Fruit fly (Drosophila melanogaster) Kc167 (cell line): ENCODE data around the gene nAChRalpha6.

Experiments used
- Myc ChIP-seq: fragments of >200 bp; optimal IDR thresholded peaks from 2 replicates; lab custom pipeline; 2017; ENCODE audit warnings: missing external identifiers
- Sin3A ChIP-seq: fragments of >200 bp; optimal IDR thresholded peaks from 2 replicates; lab custom pipeline; 2018; ENCODE audit warnings: missing external identifiers
- h ChIP-seq: fragments of >200 bp; optimal IDR thresholded peaks from 3 replicates; lab custom pipeline; 2018; ENCODE audit warnings: missing external identifiers
- insv ChIP-seq: fragments of >200 bp; optimal IDR thresholded peaks from 3 replicates; lab custom pipeline; 2018; ENCODE audit warnings: missing external identifiers
- psq ChIP-seq: fragments of >200 bp; optimal IDR thresholded peaks from 2 replicates; lab custom pipeline; 2017; ENCODE audit warnings: missing external identifiers
- ttk ChIP-seq: sonication (Bioruptor generic); optimal IDR thresholded peaks from 2 replicates; lab custom pipeline; 2017; ENCODE audit warnings: missing external identifiers

The nAChRalpha6 gene

DNA sequence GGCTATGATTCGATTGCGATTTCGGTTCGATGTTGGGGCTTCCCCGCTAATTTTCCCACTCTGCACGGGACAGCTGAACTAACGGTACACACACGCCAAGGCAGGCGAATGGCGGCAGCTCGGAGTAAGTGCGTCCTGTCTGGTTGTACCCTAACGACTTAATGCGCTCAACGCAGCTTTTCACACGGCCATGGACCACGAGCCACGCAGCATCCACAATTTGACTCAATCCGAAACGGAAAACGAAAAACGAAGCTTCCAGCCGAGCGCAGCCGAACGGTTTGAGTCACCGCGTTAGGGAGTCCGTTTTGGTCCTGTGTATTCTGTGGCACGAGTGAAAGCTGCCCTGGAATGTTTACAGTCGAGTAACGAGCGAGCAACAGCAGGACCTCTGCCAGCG is at the start of gene nAChRalpha6:
nAChRalpha6 (minus strand) TSS at position 165 of the 400 bp plus-strand sequence.
- no peak for TF ChIP-seq Sin3A (lab: Kevin White, UChicago)
- no peak for TF ChIP-seq insv (lab: Kevin White, UChicago)
- TF ChIP-seq Myc (lab: Kevin White, UChicago): no peak
- no peak for TF ChIP-seq h (lab: Kevin White, UChicago)
- TF ChIP-seq psq (lab: Kevin White, UChicago): no peak
- TF ChIP-seq ttk (lab: Kevin White, UChicago): no peak

DNA sequence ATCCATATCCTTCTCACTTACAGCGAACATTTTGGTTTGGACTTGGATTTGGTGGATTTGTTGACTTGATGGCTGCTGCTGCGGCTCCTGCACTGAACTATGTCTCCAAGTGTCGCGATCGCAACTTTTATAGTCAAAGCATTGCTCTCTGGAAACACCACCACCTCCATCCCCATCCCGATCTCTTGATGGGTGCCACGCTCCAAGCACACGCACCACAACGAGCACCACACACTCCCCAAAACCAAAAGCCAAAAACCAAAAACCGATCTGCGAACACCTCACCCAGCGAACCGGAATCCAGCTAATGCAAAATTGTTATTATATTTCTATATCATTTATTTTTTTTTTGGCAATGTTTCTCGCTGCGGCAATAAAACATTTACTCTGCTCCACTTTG is 47.0 kb upstream of the nAChRalpha6 start, which contains the start of gene Cpr30F:
Cpr30F (minus strand) TSS at position 101 of the 400 bp plus-strand sequence.
- TF ChIP-seq ttk (lab: Kevin White, UChicago) (no peak), psq (lab: Kevin White, UChicago) (no peak), Myc (lab: Kevin White, UChicago) (no peak), h (lab: Kevin White, UChicago) (no peak), insv (lab: Kevin White, UChicago) (no peak), Sin3A (lab: Kevin White, UChicago) (no peak)

DNA sequence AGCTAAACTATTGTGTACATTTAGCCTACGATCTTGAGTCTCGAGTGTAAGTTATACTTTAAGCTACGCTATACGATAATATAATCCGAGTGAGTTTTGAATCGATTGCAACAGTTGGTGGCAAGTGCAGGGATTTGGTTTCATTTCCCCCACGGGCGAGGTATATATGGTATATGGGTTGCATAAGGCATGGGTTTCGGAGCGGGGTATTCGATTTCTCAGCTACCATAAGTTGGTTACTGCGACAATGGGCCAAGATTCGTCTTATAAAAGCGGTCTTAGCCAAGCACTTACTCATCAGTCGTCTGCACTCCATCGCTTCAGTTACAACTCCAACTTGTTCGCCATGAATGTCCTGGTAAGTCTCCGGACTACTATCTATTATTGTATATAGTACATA is 44.2 kb upstream of the nAChRalpha6 start, which contains the start of gene CG42367:
CG42367 (plus strand) TSS at position 301 of the 400 bp plus-strand sequence.
- TF ChIP-seq insv (lab: Kevin White, UChicago): no peak
- no peak for TF ChIP-seq Sin3A (lab: Kevin White, UChicago)
- TF ChIP-seq h (lab: Kevin White, UChicago): no peak
- TF ChIP-seq psq (lab: Kevin White, UChicago): no peak
- TF ChIP-seq Myc (lab: Kevin White, UChicago): no peak
- TF ChIP-seq ttk (lab: Kevin White, UChicago): no peak

DNA sequence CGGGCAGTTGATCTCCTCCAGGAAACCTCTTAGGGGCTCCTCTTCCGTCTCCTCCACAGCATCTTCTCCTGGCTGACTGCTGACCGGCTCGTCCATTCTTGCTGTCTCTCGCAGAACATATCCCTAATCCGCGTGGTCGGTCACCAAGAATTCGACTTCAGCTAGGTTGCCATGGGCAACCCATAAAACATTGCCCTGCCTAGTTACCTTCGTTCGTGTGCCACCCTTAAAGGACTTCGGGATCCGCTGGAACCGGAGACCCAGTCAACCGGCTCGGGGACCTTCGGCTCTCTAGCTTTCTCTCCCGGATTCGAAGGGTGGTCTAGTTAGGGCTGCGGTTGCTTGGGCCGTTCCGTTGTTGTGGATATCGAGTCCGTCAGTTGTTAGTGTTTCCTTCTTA is 38.7 kb upstream of the nAChRalpha6 start, which contains the start of the genes TbCMF46 and CG42366:
TbCMF46 (minus strand) TSS at position 101 of the 400 bp plus-strand sequence.
CG42366 (plus strand) TSS at position 397 of the 400 bp plus-strand sequence.
- TF ChIP-seq Sin3A (lab: Kevin White, UChicago) (no peak), psq (lab: Kevin White, UChicago) (no peak), h (lab: Kevin White, UChicago) (no peak), ttk (lab: Kevin White, UChicago) (no peak), insv (lab: Kevin White, UChicago) (no peak), Myc (lab: Kevin White, UChicago) (no peak)

DNA sequence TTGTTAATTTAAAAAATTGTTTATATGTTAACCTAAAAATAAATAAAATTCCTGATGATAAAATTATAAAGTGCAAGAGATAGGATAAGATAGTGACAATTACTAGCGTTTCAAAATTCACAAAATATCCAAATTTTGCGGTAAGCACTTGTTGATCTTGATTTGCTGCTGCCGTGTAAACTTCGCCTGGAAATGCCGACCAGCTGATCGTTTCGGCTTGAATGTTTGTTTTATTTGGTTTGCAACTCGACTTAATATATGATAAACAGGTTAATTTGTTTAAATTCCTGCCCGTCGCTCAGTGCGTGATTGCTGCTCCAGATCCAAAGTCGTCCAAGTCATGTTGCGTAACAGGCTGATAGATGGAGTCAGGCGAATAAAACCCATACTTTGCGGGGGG is 35.4 kb upstream of the nAChRalpha6 start, which contains the start of gene CG4592:
CG4592 (plus strand) TSS at position 233 of the 400 bp plus-strand sequence.
- TF ChIP-seq insv (lab: Kevin White, UChicago) (no peak), h (lab: Kevin White, UChicago) (no peak), ttk (lab: Kevin White, UChicago) (no peak), psq (lab: Kevin White, UChicago) (no peak), Sin3A (lab: Kevin White, UChicago) (no peak)

DNA sequence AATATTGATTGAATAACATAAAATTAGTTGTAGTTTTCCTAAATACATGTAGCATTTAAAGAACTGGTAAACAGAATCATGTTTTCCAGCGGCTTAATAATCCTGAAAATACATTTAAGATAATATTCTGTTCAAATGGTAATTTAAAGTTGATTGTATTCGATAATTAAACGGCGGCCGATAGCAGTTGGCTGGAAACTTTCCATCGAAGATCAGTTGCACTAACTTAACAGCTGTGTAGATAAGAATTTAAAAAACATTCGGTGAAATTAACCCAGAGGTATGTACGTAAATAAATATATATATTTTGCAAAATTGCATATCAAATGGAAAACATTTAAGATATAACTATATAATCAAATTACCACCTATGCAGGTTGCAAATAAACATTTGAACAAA is 33.9 kb upstream of the nAChRalpha6 start, which contains the start of gene CG4594:
CG4594 (plus strand) TSS at position 212 of the 400 bp plus-strand sequence.
- no peak for TF ChIP-seq Myc (lab: Kevin White, UChicago)
- no peak for TF ChIP-seq ttk (lab: Kevin White, UChicago)
- no peak for TF ChIP-seq h (lab: Kevin White, UChicago)
- TF ChIP-seq psq (lab: Kevin White, UChicago): no peak
- TF ChIP-seq insv (lab: Kevin White, UChicago): no peak
- no peak for TF ChIP-seq Sin3A (lab: Kevin White, UChicago)

DNA sequence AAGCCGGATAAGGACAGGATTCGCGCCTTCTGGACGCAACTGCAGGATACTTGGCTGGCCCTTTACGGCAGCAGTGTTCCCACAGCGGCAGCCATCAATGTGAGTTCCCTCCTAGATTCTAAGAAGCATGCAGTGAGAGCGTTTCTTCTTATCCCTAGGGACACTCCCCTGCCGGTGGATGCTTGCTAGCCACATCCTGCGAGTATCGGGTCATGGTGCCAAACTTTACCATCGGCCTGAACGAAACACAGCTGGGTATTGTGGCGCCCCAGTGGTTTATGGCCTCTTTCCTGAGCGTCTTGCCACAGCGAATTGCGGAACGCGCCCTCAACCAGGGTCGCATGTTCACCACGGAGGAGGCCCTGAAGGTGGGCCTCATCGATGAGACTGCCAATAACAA is 33.2 kb upstream of the nAChRalpha6 start:
- TF ChIP-seq insv (lab: Kevin White, UChicago): no peak
- TF ChIP-seq Sin3A (lab: Kevin White, UChicago): no peak
- no peak for TF ChIP-seq Myc (lab: Kevin White, UChicago)
- TF ChIP-seq h (lab: Kevin White, UChicago): no peak
- TF ChIP-seq psq (lab: Kevin White, UChicago): no peak
- no peak for TF ChIP-seq ttk (lab: Kevin White, UChicago)

DNA sequence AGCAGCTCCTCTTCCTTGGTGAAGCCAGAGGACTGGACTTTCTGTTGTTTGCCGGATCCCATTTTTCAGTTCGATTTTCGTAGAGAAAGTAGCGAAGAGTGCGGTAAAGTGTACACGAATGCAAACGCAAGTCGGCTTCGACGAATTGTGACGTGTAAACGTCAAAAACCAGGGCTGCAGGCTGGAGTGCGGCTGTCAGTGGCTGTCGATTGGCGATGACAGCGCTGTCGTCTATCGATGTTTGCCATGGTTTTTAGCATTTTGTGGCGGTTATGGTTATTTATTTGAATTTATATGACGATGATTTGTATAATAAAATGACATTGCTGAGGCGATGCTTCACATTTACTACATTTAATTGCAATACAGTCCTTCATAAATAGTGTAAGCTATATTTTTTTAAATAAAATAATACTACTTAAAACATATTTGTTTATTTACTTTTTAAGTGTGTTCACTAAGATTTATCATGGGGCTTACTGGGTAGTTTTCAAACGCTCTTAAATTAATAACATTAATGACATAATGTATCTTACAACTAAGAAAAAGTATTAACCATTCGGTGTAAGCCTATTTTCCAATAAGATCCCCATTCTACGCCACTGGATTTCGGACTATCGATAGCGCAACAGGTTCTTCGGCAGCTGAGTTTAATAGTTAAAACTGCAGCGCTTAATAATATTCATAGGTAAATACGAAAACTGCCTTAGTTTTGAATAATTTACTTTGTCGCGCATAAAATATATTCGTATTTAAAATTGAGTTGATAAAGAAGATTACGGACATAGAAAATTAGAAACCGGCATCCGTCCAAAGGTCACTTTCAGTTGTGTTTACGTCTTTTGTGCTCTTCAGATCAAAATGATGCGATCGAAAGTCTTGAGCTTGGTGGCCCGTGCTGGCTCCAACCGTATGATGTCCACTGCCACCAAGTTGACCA is 32.2 kb upstream of the nAChRalpha6 start, which contains the start of the genes CG5885 and CG4598:
CG5885 (minus strand) TSS at position 311 of the 940 bp plus-strand sequence.
CG4598 (plus strand) TSS at position 599 of the 940 bp plus-strand sequence.
- no peak for TF ChIP-seq ttk (lab: Kevin White, UChicago)
- TF ChIP-seq psq (lab: Kevin White, UChicago): no peak
- no peak for TF ChIP-seq h (lab: Kevin White, UChicago)
- TF ChIP-seq Myc (lab: Kevin White, UChicago): no peak

DNA sequence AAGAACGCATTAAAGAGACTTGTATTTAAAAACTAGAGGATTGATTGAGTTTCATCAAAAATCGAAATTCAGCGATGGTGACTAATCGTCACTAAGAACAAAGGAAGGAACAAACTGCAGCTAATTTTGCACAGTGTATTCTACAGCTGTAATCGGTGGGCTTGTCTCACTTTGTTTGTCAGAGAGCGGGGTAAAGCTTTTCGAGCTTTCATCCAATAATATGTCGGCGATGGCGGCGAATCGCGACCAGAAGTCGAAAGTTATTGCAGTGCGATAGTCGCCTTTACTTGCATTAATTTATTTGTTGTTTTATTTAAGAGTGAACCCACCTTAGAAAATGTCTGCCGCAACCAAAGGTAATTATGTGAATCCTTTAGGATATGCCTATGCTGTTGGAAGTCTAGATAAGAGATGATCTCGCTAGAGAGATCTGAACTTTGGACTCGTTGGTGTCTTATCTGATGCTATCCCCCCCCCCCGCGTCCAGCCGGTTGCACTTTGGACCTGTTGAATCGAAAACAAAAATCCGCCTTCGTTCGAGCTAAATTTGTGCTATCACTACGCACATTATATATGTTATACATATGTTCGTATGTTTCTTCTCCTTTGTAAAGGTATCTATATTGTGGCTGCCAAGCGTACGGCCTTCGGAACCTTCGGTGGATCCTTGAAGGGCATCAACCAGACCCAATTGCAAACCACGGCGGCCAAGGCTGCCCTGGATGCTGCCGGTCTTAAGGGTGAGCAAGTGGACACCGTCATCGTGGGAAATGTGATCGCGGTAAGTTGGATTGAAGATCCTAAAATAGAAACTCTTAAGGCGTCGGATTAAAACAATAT is 29.2 kb upstream of the nAChRalpha6 start, which contains the start of gene yip2:
yip2 (plus strand) TSS at position 243 of the 840 bp plus-strand sequence.
- TF ChIP-seq Myc (lab: Kevin White, UChicago) (no peak), insv (lab: Kevin White, UChicago) (no peak), psq (lab: Kevin White, UChicago) (no peak), h (lab: Kevin White, UChicago) (no peak), Sin3A (lab: Kevin White, UChicago) (no peak), ttk (lab: Kevin White, UChicago) (no peak)
